4 worm cellular contexts compared by ENCODE assay signal in the genomic region with DNA sequence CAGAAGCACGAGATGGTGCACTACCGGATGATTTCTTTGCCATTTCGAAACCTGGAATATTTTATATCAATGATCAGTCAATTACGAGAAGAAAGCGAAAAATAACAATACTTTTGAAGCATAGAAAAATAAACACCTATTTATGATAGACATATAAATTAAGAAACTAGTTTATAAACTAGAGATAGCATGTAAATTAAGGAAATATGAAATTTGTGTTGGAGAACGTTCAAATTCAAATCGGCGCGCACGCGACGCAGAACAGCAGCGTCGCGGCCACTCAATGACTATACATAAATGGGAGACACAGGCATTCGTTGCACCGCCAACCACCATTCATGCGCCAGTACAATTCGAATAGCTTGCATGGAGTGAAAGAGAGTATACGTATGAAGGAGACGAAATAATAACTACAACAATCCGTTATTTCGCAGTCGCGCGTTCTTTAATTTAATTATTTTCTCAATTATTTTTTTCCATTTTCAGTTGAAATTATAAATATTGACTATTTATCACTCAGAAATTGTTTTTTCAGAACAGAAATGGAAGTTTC.
TF ChIP-seq lines count a peak whose summit lies in the region.

A gene (minus strand): TSS at position 51 of the 553 bp plus-strand sequence.
A gene (plus strand): TSS at position 536 of the 553 bp plus-strand sequence.

TF ChIP-seq in whole organism, L2 larva, 48 proteins besides CTCF, POLR2A, EP300 and RAD21 (continued from another document):
- TF ChIP-seq unc-39 (tag; optimal IDR thresholded peaks at IDR 0.05; lab: Kevin White, UChicago), result no peak
- TF ChIP-seq nhr-237 (tag; optimal IDR thresholded peaks at IDR 0.05; lab: Kevin White, UChicago), result no peak
- TF ChIP-seq nhr-77 (tag; optimal IDR thresholded peaks at IDR 0.05; lab: Kevin White, UChicago), result no peak
- TF ChIP-seq R02D3.7 (tag; optimal IDR thresholded peaks at IDR 0.05; lab: Kevin White, UChicago), result no peak
- TF ChIP-seq unc-55 (GFP tag; optimal IDR thresholded peaks at IDR 0.05; lab: Kevin White, UChicago), result peak; percentile 96
- no peak for TF ChIP-seq lin-39 (tag; optimal IDR thresholded peaks at IDR 0.05; lab: Kevin White, UChicago)
- peak; percentile 84 for TF ChIP-seq F13H6.1 (tag; optimal IDR thresholded peaks at IDR 0.05; lab: Kevin White, UChicago)
- TF ChIP-seq sem-4 (tag; optimal IDR thresholded peaks at IDR 0.05; lab: Kevin White, UChicago), result peak; percentile 92
- peak; percentile 13 for TF ChIP-seq ztf-4 (tag; optimal IDR thresholded peaks at IDR 0.05; lab: Kevin White, UChicago)
- TF ChIP-seq dmd-4 (tag; optimal IDR thresholded peaks at IDR 0.05; lab: Kevin White, UChicago), result no peak
- TF ChIP-seq aly-2 (tag; optimal IDR thresholded peaks at IDR 0.05; lab: Kevin White, UChicago), result no peak
- no peak for TF ChIP-seq Y55F3AM.14 (GFP tag; optimal IDR thresholded peaks at IDR 0.05; lab: Kevin White, UChicago)
- TF ChIP-seq nhr-21 (tag; optimal IDR thresholded peaks at IDR 0.05; lab: Kevin White, UChicago), result peak; percentile 43
- peak; percentile 91 for TF ChIP-seq C34F6.9 (tag; optimal IDR thresholded peaks at IDR 0.05; lab: Kevin White, UChicago)
- peak; percentile 60 for TF ChIP-seq gmeb-1 (tag; optimal IDR thresholded peaks at IDR 0.05; lab: Kevin White, UChicago)
- no peak for TF ChIP-seq ztf-1 (GFP tag; conservative IDR thresholded peaks at IDR 0.05; lab: Robert Waterston, UW)
- TF ChIP-seq nhr-25 (tag; optimal IDR thresholded peaks at IDR 0.05; lab: Kevin White, UChicago), result peak; percentile 79
- no peak for TF ChIP-seq mbf-1 (tag; optimal IDR thresholded peaks at IDR 0.05; lab: Kevin White, UChicago)
- TF ChIP-seq lsy-2 (tag; optimal IDR thresholded peaks at IDR 0.05; lab: Kevin White, UChicago), result peak; percentile 56 to 86
- peak; percentile 42 for TF ChIP-seq mab-5 (tag; optimal IDR thresholded peaks at IDR 0.05; lab: Kevin White, UChicago)
- TF ChIP-seq ceh-16 (tag; optimal IDR thresholded peaks at IDR 0.05; lab: Kevin White, UChicago), result no peak
- TF ChIP-seq peb-1 (tag; optimal IDR thresholded peaks at IDR 0.05; lab: Kevin White, UChicago), result no peak
- no peak for TF ChIP-seq nhr-12 (tag; optimal IDR thresholded peaks at IDR 0.05; lab: Kevin White, UChicago)
- TF ChIP-seq mdl-1 (tag; optimal IDR thresholded peaks at IDR 0.05; lab: Kevin White, UChicago), result peak in 1 of 2 experiments; percentile 9
- TF ChIP-seq blmp-1 (tag; optimal IDR thresholded peaks at IDR 0.05; lab: Kevin White, UChicago; ENCODE audit: insufficient read depth), result peak; percentile 33
- TF ChIP-seq snpc-4 (tag; optimal IDR thresholded peaks at IDR 0.05; lab: Kevin White, UChicago), result peak; percentile 53
- peak; percentile 9 for TF ChIP-seq ceh-82 (tag; optimal IDR thresholded peaks at IDR 0.05; lab: Kevin White, UChicago)

TF ChIP-seq in whole organism, L4 larva, 104 proteins besides CTCF, POLR2A, EP300 and RAD21 (continued from another document):
- TF ChIP-seq mep-1 (tag; optimal IDR thresholded peaks at IDR 0.05; lab: Kevin White, UChicago) (peak; percentile 91), lir-3 (tag; optimal IDR thresholded peaks at IDR 0.05; lab: Kevin White, UChicago) (no peak), snpc-1.2 (GFP tag; IDR thresholded peaks at IDR 0.05; lab: Robert Waterston, UW) (peak; percentile 81), rbr-2 (tag; optimal IDR thresholded peaks at IDR 0.05; lab: Kevin White, UChicago) (peak; percentile 78), pha-4 (GFP tag; IDR thresholded peaks at IDR 0.05; lab: Robert Waterston, UW) (0 out of 2 replicates have a peak, but pooled peaks have one; percentile 29), pha-4 (tag; optimal IDR thresholded peaks at IDR 0.05; lab: Kevin White, UChicago) (no peak), dve-1 (tag; optimal IDR thresholded peaks at IDR 0.05; lab: Kevin White, UChicago; ENCODE audit: insufficient read depth) (peak; percentile 91), unc-130 (GFP tag; optimal IDR thresholded peaks at IDR 0.05; lab: Kevin White, UChicago) (peak; percentile 91), mxl-3 (GFP tag; optimal IDR thresholded peaks at IDR 0.05; lab: Kevin White, UChicago) (no peak), egl-43 (GFP tag; IDR thresholded peaks at IDR 0.05; lab: Robert Waterston, UW) (0 out of 2 replicates have a peak, but pooled peaks have one; percentile 11), jun-1 (tag; optimal IDR thresholded peaks at IDR 0.05; lab: Kevin White, UChicago) (peak; percentile 31), arid-1 (GFP tag; conservative IDR thresholded peaks at IDR 0.05; lab: Robert Waterston, UW) (peak; percentile 84), nhr-28 (tag; optimal IDR thresholded peaks at IDR 0.05; lab: Kevin White, UChicago) (peak; percentile 55), sdz-12 (GFP tag; optimal IDR thresholded peaks at IDR 0.05; lab: Kevin White, UChicago) (no peak), nhr-77 (tag; optimal IDR thresholded peaks at IDR 0.05; lab: Kevin White, UChicago) (peak; percentile 52), fos-1 (tag; optimal IDR thresholded peaks at IDR 0.05; lab: Kevin White, UChicago) (no peak), ctbp-1 (GFP tag; IDR thresholded peaks at IDR 0.05; lab: Robert Waterston, UW) (0 out of 2 replicates have a peak, but pooled peaks have one; percentile 39), fkh-10 (GFP tag; optimal IDR thresholded peaks at IDR 0.05; lab: Kevin White, UChicago) (peak; percentile 34), tra-1 (GFP tag; IDR thresholded peaks at IDR 0.05; lab: Robert Waterston, UW) (no peak), F49E8.2 (tag; optimal IDR thresholded peaks at IDR 0.05; lab: Kevin White, UChicago; ENCODE audit: borderline replicate concordance) (peak; percentile 47), mdl-1 (tag; optimal IDR thresholded peaks at IDR 0.05; lab: Kevin White, UChicago) (peak in 1 of 2 experiments; percentile 74), daf-16 (GFP tag; optimal IDR thresholded peaks at IDR 0.05; lab: Kevin White, UChicago) (peak in 1 of 2 experiments; percentile 24), daf-16 (tag; optimal IDR thresholded peaks at IDR 0.05; lab: Kevin White, UChicago) (peak; percentile 76), nhr-76 (tag; optimal IDR thresholded peaks at IDR 0.05; lab: Kevin White, UChicago) (no peak), F37D6.2 (tag; optimal IDR thresholded peaks at IDR 0.05; lab: Kevin White, UChicago) (peak; percentile 64), duxl-1 (tag; optimal IDR thresholded peaks at IDR 0.05; lab: Kevin White, UChicago; ENCODE audit: poor library complexity) (peak; percentile 62), dmd-6 (GFP tag; IDR thresholded peaks at IDR 0.05; lab: Robert Waterston, UW) (no peak), ceh-28 (tag; optimal IDR thresholded peaks at IDR 0.05; lab: Kevin White, UChicago) (no peak), ztf-11 (tag; optimal IDR thresholded peaks at IDR 0.05; lab: Kevin White, UChicago) (no peak), aha-1 (tag; lab: Kevin White, UChicago) (peak; percentile 98), nhr-25 (tag; optimal IDR thresholded peaks at IDR 0.05; lab: Kevin White, UChicago; ENCODE audit: borderline replicate concordance, insufficient read depth) (peak; percentile 24)

TF ChIP-seq in whole organism, late embryonic, 69 proteins besides CTCF, POLR2A, EP300 and RAD21 (continued from another document):
- TF ChIP-seq rnt-1 (tag; optimal IDR thresholded peaks at IDR 0.05; lab: Kevin White, UChicago), result no peak
- TF ChIP-seq ceh-9 (tag; optimal IDR thresholded peaks at IDR 0.05; lab: Kevin White, UChicago), result no peak
- TF ChIP-seq nhr-232 (tag; optimal IDR thresholded peaks at IDR 0.05; lab: Kevin White, UChicago), result no peak
- peak; percentile 52 for TF ChIP-seq ceh-14 (tag; optimal IDR thresholded peaks at IDR 0.05; lab: Kevin White, UChicago)
- no peak for TF ChIP-seq odd-2 (tag; optimal IDR thresholded peaks at IDR 0.05; lab: Kevin White, UChicago)
- TF ChIP-seq ttx-3 (tag; optimal IDR thresholded peaks at IDR 0.05; lab: Kevin White, UChicago), result no peak
- TF ChIP-seq sox-4 (tag; optimal IDR thresholded peaks at IDR 0.05; lab: Kevin White, UChicago), result no peak
- TF ChIP-seq syd-9 (tag; optimal IDR thresholded peaks at IDR 0.05; lab: Kevin White, UChicago), result no peak
- TF ChIP-seq hlh-15 (tag; optimal IDR thresholded peaks at IDR 0.05; lab: Kevin White, UChicago), result no peak
- TF ChIP-seq K09A11.1 (tag; optimal IDR thresholded peaks at IDR 0.05; lab: Kevin White, UChicago; ENCODE audit: insufficient read depth), result peak; percentile 14
- TF ChIP-seq pha-2 (tag; optimal IDR thresholded peaks at IDR 0.05; lab: Kevin White, UChicago), result no peak
- TF ChIP-seq nhr-11 (tag; optimal IDR thresholded peaks at IDR 0.05; lab: Kevin White, UChicago), result no peak
- TF ChIP-seq ceh-34 (tag; optimal IDR thresholded peaks at IDR 0.05; lab: Kevin White, UChicago), result peak; percentile 52
- TF ChIP-seq tbx-2 (tag; optimal IDR thresholded peaks at IDR 0.05; lab: Kevin White, UChicago), result peak; percentile 67
- TF ChIP-seq fkh-6 (tag; optimal IDR thresholded peaks at IDR 0.05; lab: Kevin White, UChicago), result no peak
- no peak for TF ChIP-seq elt-4 (tag; optimal IDR thresholded peaks at IDR 0.05; lab: Kevin White, UChicago)
- TF ChIP-seq dve-1 (tag; optimal IDR thresholded peaks at IDR 0.05; lab: Kevin White, UChicago), result peak; percentile 53
- TF ChIP-seq eyg-1 (tag; optimal IDR thresholded peaks at IDR 0.05; lab: Kevin White, UChicago), result peak; percentile 1
- no peak for TF ChIP-seq ceh-30 (tag; optimal IDR thresholded peaks at IDR 0.05; lab: Kevin White, UChicago)
- no peak for TF ChIP-seq unc-55 (GFP tag; optimal IDR thresholded peaks at IDR 0.05; lab: Kevin White, UChicago)
- TF ChIP-seq ceh-19 (GFP tag; optimal IDR thresholded peaks at IDR 0.05; lab: Kevin White, UChicago), result peak; percentile 28
- TF ChIP-seq ceh-31 (tag; optimal IDR thresholded peaks at IDR 0.05; lab: Kevin White, UChicago), result peak; percentile 83
- TF ChIP-seq ceh-24 (tag; optimal IDR thresholded peaks at IDR 0.05; lab: Kevin White, UChicago), result no peak
- TF ChIP-seq hlh-6 (tag; optimal IDR thresholded peaks at IDR 0.05; lab: Kevin White, UChicago), result no peak
- TF ChIP-seq pax-1 (tag; optimal IDR thresholded peaks at IDR 0.05; lab: Kevin White, UChicago), result no peak
- no peak for TF ChIP-seq ama-1 (optimal IDR thresholded peaks at IDR 0.05; lab: Kevin White, UChicago)
- TF ChIP-seq dmd-4 (tag; optimal IDR thresholded peaks at IDR 0.05; lab: Kevin White, UChicago; ENCODE audit: borderline replicate concordance), result no peak

TF ChIP-seq in whole organism, mixed stage, embryonic, 35 proteins besides CTCF, POLR2A, EP300 and RAD21 (continued from another document):
- TF ChIP-seq flh-1 (GFP tag; optimal IDR thresholded peaks at IDR 0.05; lab: Kevin White, UChicago) (no peak), unc-120 (tag; optimal IDR thresholded peaks at IDR 0.05; lab: Kevin White, UChicago; ENCODE audit: poor library complexity, severe bottlenecking) (peak; percentile 84), sem-2 (GFP tag; optimal IDR thresholded peaks at IDR 0.05; lab: Kevin White, UChicago) (no peak), sptf-1 (tag; optimal IDR thresholded peaks at IDR 0.05; lab: Kevin White, UChicago) (peak; percentile 49), nhr-76 (tag; optimal IDR thresholded peaks at IDR 0.05; lab: Kevin White, UChicago) (no peak), nhr-237 (tag; optimal IDR thresholded peaks at IDR 0.05; lab: Kevin White, UChicago) (peak; percentile 88), ceh-43 (GFP tag; optimal IDR thresholded peaks at IDR 0.05; lab: Kevin White, UChicago) (no peak)
